Worm (Caenorhabditis elegans): ENCODE data around the gene acbp-4.

acbp-4 gene

DNA sequence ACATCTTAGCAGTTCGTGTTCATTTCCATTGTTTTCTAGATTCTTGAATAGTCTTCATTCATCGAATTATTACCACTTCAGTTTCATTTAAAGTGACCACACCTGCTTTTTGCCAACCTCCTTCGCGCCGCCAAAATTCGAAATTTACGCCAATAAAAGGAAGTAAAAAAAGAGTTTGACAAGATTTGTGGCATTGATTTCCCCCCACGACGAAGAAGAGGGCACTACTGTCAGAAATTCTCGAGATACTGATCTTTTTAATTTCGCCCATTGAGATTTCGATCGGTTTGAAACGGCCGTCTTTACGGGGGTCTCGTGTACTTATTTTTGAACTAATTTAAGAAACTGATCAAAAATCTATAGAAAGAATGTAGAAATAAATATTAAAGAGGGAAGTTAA is 7.2 kb downstream of the acbp-4 start (continued):
- no peak for TF ChIP-seq unc-62 (GFP tag; optimal IDR thresholded peaks at IDR 0.05)
- TF ChIP-seq lin-13 (GFP tag; optimal IDR thresholded peaks at IDR 0.05): no peak
- TF ChIP-seq lsy-2 (tag; optimal IDR thresholded peaks at IDR 0.05): no peak

ce11 chrIII:7300763-7301162 is 8.1 kb downstream of the acbp-4 start:
- TF ChIP-seq lsy-2 (tag; optimal IDR thresholded peaks at IDR 0.05) (no peak), mbf-1 (tag; optimal IDR thresholded peaks at IDR 0.05) (no peak), lin-11 (tag; optimal IDR thresholded peaks at IDR 0.05) (no peak), nhr-25 (tag; optimal IDR thresholded peaks at IDR 0.05) (peak; percentile 43), sma-3 (GFP tag; optimal IDR thresholded peaks at IDR 0.05) (no peak), ztf-4 (tag; optimal IDR thresholded peaks at IDR 0.05) (no peak), snpc-4 (tag; optimal IDR thresholded peaks at IDR 0.05) (no peak), sem-4 (tag; optimal IDR thresholded peaks at IDR 0.05) (no peak), sma-9 (GFP tag; optimal IDR thresholded peaks at IDR 0.05) (peak; percentile 41), sma-9 (tag; optimal IDR thresholded peaks at IDR 0.05) (no peak), ztf-11 (tag; optimal IDR thresholded peaks at IDR 0.05) (no peak), nhr-129 (tag; optimal IDR thresholded peaks at IDR 0.05) (peak; percentile 9)

DNA sequence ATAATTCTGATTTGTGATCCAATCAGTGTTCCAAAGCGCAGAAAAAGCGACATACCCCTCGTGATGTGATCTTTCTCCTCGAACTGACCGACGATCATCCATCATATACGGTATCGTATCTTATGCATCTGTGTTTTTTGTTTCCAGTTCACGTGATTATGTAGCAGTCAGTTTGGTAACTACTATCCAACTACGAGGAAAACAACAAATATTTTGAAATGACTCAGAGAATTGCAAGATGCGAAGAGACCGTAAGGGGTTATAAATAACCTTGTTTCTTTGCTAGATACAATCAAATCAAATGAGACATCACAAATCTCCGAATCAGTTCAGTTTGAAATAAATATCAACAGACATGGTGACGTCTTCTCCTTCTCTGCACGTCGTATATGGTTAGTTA is 8.7 kb downstream of the acbp-4 start:
- TF ChIP-seq mdl-1 (tag; optimal IDR thresholded peaks at IDR 0.05) (peak in 1 of 2 experiments; percentile 32), blmp-1 (tag; optimal IDR thresholded peaks at IDR 0.05; ENCODE audit: insufficient read depth) (peak; percentile 72), nhr-21 (tag; optimal IDR thresholded peaks at IDR 0.05) (peak; percentile 84), ceh-16 (tag; optimal IDR thresholded peaks at IDR 0.05) (peak; percentile 67), elt-1 (tag; optimal IDR thresholded peaks at IDR 0.05) (peak; percentile 37), nhr-23 (tag; optimal IDR thresholded peaks at IDR 0.05) (peak; percentile 24), nhr-25 (tag; optimal IDR thresholded peaks at IDR 0.05) (peak; percentile 89), fos-1 (tag; optimal IDR thresholded peaks at IDR 0.05) (peak; percentile 21), sma-9 (GFP tag; optimal IDR thresholded peaks at IDR 0.05) (peak; percentile 83), sma-9 (tag; optimal IDR thresholded peaks at IDR 0.05) (no peak), crh-2 (tag; optimal IDR thresholded peaks at IDR 0.05) (peak; percentile 63), unc-39 (tag; optimal IDR thresholded peaks at IDR 0.05) (no peak), nhr-6 (tag; optimal IDR thresholded peaks at IDR 0.05) (peak; percentile 51), nhr-77 (tag; optimal IDR thresholded peaks at IDR 0.05) (no peak), ztf-11 (tag; optimal IDR thresholded peaks at IDR 0.05) (no peak), aly-2 (tag; optimal IDR thresholded peaks at IDR 0.05) (no peak), nhr-237 (tag; optimal IDR thresholded peaks at IDR 0.05) (no peak), nhr-10 (tag; optimal IDR thresholded peaks at IDR 0.05) (no peak), nhr-129 (tag; optimal IDR thresholded peaks at IDR 0.05) (peak; percentile 58), lsy-2 (tag; optimal IDR thresholded peaks at IDR 0.05) (peak in 1 of 2 experiments; percentile 71), sma-3 (GFP tag; optimal IDR thresholded peaks at IDR 0.05) (peak; percentile 98), alr-1 (tag; optimal IDR thresholded peaks at IDR 0.05) (no peak)

ce11 chrIII:7299466-7299865 is 9.4 kb downstream of the acbp-4 start, which contains the start of the genes B0361.14 and B0361.9:
Gene B0361.14 (minus strand): TSS chrIII:7299531.
Gene B0361.9 (minus strand): TSS chrIII:7299631.
- TF ChIP-seq zag-1 (tag; optimal IDR thresholded peaks at IDR 0.05) (no peak), nhr-12 (tag; optimal IDR thresholded peaks at IDR 0.05) (no peak), lin-39 (tag; optimal IDR thresholded peaks at IDR 0.05) (no peak), F13H6.1 (tag; optimal IDR thresholded peaks at IDR 0.05) (no peak), unc-55 (GFP tag; optimal IDR thresholded peaks at IDR 0.05) (no peak), gmeb-1 (tag; optimal IDR thresholded peaks at IDR 0.05) (no peak), blmp-1 (tag; optimal IDR thresholded peaks at IDR 0.05; ENCODE audit: insufficient read depth) (peak; percentile 45), crh-2 (tag; optimal IDR thresholded peaks at IDR 0.05) (no peak), nhr-237 (tag; optimal IDR thresholded peaks at IDR 0.05) (no peak), nhr-129 (tag; optimal IDR thresholded peaks at IDR 0.05) (no peak), fos-1 (tag; optimal IDR thresholded peaks at IDR 0.05) (peak; percentile 14), nhr-77 (tag; optimal IDR thresholded peaks at IDR 0.05) (no peak), ZK546.5 (tag; optimal IDR thresholded peaks at IDR 0.05) (no peak), C34F6.9 (tag; optimal IDR thresholded peaks at IDR 0.05) (no peak), mbf-1 (tag; optimal IDR thresholded peaks at IDR 0.05) (no peak), sem-4 (tag; optimal IDR thresholded peaks at IDR 0.05) (no peak), ztf-4 (tag; optimal IDR thresholded peaks at IDR 0.05) (no peak), ceh-16 (tag; optimal IDR thresholded peaks at IDR 0.05) (peak; percentile 61), snpc-4 (tag; optimal IDR thresholded peaks at IDR 0.05) (no peak), ztf-11 (tag; optimal IDR thresholded peaks at IDR 0.05) (no peak), nhr-6 (tag; optimal IDR thresholded peaks at IDR 0.05) (no peak), ztf-1 (GFP tag; conservative IDR thresholded peaks at IDR 0.05) (no peak), skn-1 (tag; optimal IDR thresholded peaks at IDR 0.05) (no peak), unc-62 (GFP tag; optimal IDR thresholded peaks at IDR 0.05) (no peak), nhr-25 (tag; optimal IDR thresholded peaks at IDR 0.05) (peak; percentile 55), ama-1 (optimal IDR thresholded peaks at IDR 0.05) (peak; percentile 41), aly-2 (tag; optimal IDR thresholded peaks at IDR 0.05) (no peak), sma-9 (GFP tag; optimal IDR thresholded peaks at IDR 0.05) (peak; percentile 37), sma-9 (tag; optimal IDR thresholded peaks at IDR 0.05) (no peak), R02D3.7 (tag; optimal IDR thresholded peaks at IDR 0.05) (no peak), nhr-23 (tag; optimal IDR thresholded peaks at IDR 0.05) (no peak), nhr-10 (tag; optimal IDR thresholded peaks at IDR 0.05) (no peak), mdl-1 (tag; optimal IDR thresholded peaks at IDR 0.05) (peak in 1 of 2 experiments; percentile 17), lin-13 (GFP tag; optimal IDR thresholded peaks at IDR 0.05) (no peak), lin-11 (tag; optimal IDR thresholded peaks at IDR 0.05) (no peak), mab-5 (tag; optimal IDR thresholded peaks at IDR 0.05) (no peak)

All from whole organism, L2 larva.